Fruit fly (Drosophila melanogaster): ENCODE results near the gene gish.
A peak's percentile ranks its signal among the peaks of the same experiment; 100 is the strongest.

The gish gene

dm6 chr3R:16266712-16267111 lies 5.5 kb upstream of the gish start, which contains the start of gene Mst89B:
Mst89B (plus strand) TSS chr3R:16267012.
- no peak for TF ChIP-seq CG17801 (GFP tag; optimal IDR thresholded peaks at IDR 0.05; ENCODE audit: partially characterized antibody)

DNA sequence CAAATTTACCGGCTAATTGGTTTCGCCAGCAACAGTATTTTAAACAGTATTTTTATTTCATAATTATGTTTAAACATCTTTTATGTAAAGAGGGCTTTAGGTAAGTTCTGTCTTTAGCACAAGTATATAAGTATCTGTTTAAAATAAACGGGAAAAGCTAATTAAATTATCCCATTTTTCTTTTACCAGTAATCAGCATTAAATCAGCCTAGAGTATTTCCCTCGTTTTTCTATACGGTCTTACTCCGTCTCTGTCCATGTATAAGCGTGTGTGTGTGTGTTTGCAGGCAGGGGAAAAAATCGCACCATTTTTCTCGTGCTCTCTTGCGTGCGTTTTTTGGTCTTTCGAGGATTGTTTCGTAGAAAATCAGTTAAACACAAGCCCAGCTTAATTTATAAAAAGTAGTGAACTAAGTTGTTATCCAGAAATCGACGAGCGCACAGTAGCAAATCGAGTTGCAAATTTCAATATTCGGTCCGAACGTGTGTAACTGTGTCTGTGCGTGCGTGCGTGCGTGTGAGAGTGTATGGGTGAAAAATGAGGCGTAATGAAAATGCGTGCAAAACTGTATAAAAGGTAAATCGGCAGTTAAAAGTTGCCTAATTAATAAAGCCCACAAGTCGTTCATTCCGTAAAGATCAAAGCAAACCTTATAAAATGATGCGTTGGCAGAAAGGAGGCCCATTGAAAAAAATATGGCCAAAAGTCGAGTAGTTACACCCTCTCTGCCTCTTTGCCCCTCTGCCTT lies 676 bp downstream of the gish start:
- TF ChIP-seq CG17801 (GFP tag; optimal IDR thresholded peaks at IDR 0.05; ENCODE audit: partially characterized antibody), result no peak

dm6 chr3R:16273503-16274131 lies 1.4 kb downstream of the gish start:
- TF ChIP-seq CG17801 (GFP tag; optimal IDR thresholded peaks at IDR 0.05; ENCODE audit: partially characterized antibody), result no peak

dm6 chr3R:16274534-16274933 lies 2.3 kb downstream of the gish start:
- TF ChIP-seq CG17801 (GFP tag; optimal IDR thresholded peaks at IDR 0.05; ENCODE audit: partially characterized antibody), result no peak

DNA sequence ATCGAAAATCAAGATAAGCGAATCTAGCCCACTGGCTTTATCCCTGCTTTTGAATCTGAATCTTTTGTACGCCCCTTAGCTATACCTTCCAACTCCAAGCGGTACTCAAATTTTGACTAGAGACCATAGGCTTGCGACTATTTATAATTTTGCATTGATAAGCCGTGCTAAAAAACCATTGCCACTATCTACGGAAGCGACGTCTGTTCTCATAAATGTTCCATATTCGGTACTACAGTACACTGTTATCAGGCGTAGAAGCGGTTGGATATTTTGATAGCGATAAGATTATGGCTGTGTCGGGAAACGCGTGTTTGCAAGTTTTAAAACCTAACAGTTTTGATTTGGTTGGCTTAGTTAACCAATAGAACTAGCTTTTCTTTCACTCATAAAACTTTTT lies 3.1 kb downstream of the gish start:
- TF ChIP-seq CG17801 (GFP tag; optimal IDR thresholded peaks at IDR 0.05; ENCODE audit: partially characterized antibody), result no peak

- no peak for TF ChIP-seq CG17801 (GFP tag; optimal IDR thresholded peaks at IDR 0.05; ENCODE audit: partially characterized antibody)
Measured at dm6 chr3R:16275890-16276619, 3.8 kb downstream of the gish start.

DNA sequence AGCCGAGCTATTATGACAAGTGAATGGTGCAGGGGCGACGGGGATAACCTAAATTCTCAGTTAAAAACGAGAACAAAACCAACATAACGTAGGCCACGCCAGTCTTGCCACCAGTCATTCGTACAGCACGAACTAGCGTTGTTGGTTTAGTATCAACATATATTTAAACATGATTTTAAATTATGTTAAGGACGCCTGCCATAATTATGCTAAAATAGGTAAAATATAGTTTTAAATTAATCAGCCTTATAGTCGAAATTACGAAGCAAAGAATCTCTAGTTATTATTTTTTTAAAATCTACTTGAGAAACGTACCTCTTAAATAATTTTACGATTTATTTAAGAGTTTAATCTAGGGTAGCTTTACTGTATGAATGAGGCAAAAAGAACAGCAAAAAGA lies 4.7 kb downstream of the gish start:
- peak; percentile 64 for TF ChIP-seq CG17801 (GFP tag; optimal IDR thresholded peaks at IDR 0.05; ENCODE audit: partially characterized antibody)

DNA sequence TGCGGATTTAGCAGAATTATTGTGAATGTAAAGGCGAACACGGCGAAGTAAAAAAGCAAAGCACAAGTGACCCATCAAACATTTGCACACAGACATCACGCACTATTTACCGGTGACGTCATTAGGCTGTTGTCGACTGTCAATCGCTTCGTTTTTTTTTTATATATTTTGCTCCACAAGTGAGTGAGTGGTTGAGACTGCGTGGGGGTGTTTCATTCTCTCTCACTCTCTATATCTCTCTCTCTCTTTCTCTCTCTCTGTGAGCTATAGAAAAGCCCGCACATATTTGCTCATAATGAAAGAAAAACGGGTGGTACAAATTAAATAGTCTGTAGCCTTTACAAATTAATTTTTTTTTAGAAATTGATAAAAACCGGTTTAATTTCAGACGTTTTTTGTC lies 5.3 kb downstream of the gish start:
- TF ChIP-seq CG17801 (GFP tag; optimal IDR thresholded peaks at IDR 0.05; ENCODE audit: partially characterized antibody), result no peak

dm6 chr3R:16279382-16279932 lies 7.2 kb downstream of the gish start:
- no peak for TF ChIP-seq CG17801 (GFP tag; optimal IDR thresholded peaks at IDR 0.05; ENCODE audit: partially characterized antibody)

DNA sequence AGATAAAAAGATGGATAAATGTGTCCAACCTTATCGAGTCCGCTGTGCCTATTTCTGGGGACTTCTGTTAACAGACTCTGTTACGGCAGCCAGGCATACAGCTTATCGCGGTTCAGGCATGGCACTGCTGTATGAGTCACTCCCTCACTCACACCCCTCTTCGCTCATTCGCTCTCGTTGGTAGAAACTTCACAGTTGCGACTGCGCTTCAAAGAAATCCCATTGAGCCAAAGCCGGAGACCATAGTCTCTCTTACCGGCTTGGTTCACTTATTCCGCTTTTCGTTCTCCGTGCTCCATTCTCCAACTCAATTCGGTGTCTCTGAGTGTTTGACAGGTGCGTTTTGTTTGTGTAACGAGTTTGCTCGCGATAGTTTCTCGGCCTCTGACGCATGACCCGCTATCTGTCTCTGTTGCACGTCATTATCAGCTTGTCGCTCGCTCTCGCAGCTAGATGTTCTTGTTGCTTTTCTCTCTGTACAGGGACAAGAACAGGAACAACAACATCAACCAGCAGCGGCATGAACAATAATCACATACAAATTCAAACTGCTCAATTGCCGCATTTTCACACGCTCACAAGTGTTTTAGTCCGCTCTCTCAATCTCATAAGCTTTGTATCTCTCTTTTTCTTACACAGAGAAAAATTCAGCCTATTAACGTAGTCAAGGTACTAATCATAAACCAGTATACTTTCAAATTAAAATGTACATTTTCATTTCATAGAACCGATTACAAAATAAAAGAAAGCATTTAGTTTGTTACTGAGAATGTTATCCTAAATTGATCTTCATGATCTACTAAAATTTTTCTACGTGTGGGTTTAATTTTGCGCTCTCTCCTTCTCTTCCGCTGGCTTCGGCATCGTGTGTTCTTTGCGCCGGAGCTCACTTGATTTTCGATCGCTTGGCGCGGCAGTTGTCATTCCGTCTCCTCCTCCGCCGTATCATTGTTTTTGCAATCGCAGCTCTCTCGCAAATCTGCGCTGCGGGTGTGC lies 8.0 kb downstream of the gish start:
- peak; percentile 100 for TF ChIP-seq CG17801 (GFP tag; optimal IDR thresholded peaks at IDR 0.05; ENCODE audit: partially characterized antibody)

- no peak for TF ChIP-seq CG17801 (GFP tag; optimal IDR thresholded peaks at IDR 0.05; ENCODE audit: partially characterized antibody)
Measured at dm6 chr3R:16281033-16281680, 8.9 kb downstream of the gish start.

dm6 chr3R:16282080-16282690 lies 9.9 kb downstream of the gish start:
- TF ChIP-seq CG17801 (GFP tag; optimal IDR thresholded peaks at IDR 0.05; ENCODE audit: partially characterized antibody), result no peak

DNA sequence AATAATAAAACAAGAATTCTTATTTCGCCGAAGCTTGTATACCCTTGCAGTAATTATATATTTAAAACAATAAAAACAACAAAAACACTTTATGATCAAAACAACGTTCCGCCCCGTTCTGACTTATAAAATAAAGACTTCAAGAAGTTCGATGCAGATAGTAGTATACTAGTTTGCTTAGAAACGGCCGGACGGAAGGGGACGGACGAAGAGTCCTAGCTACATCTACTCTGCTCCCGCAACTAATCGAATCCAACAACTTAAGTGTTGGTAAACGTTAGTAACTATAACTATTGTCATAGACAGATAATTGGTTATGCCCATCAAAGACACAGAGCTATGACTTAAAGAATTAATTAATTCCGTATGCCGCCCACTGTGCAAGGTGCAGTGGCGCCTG lies 12.2 kb downstream of the gish start:
- no peak for TF ChIP-seq CG17801 (GFP tag; optimal IDR thresholded peaks at IDR 0.05; ENCODE audit: partially characterized antibody)

DNA sequence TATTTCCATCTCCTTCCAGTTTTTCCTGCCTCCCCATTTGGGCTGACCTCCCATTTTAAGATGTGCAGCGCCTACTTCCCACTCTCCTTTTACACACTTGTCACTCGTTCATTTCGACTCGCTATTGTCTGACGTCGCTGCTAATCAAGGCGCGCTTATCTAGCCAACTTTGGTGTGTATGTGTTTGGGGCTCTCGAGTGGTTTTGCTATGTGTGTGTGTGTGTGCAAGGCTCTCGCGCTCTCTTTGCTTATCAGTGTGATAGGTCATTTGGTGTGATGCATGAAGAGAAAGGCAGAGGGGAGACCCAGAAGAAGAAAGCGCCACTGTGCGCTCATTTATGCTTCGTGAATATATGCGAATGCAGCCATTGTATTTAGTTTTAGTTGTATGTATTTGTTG lies 12.6 kb downstream of the gish start:
- no peak for TF ChIP-seq CG17801 (GFP tag; optimal IDR thresholded peaks at IDR 0.05; ENCODE audit: partially characterized antibody)

All from ovary, adult (tissue).